In genomic region chrII:13780792-13781248, ce11 we compare ENCODE assay signal across 4 worm cellular contexts.
TF ChIP-seq lines count a peak whose summit lies in the region.

No protein-coding gene starts in this region.

TF ChIP-seq in whole organism, L1 larva, 84 proteins besides CTCF, POLR2A, EP300 and RAD21 (continued from another document):
- TF ChIP-seq isw-1 (GFP tag; IDR thresholded peaks at IDR 0.05; lab: Robert Waterston, UW) (no peak), nhr-76 (tag; optimal IDR thresholded peaks at IDR 0.05; lab: Kevin White, UChicago) (no peak), nhr-47 (tag; optimal IDR thresholded peaks at IDR 0.05; lab: Kevin White, UChicago) (no peak), nhr-12 (tag; optimal IDR thresholded peaks at IDR 0.05; lab: Kevin White, UChicago) (no peak), elt-2 (tag; optimal IDR thresholded peaks at IDR 0.05; lab: Kevin White, UChicago) (peak; percentile 54), elt-3 (tag; optimal IDR thresholded peaks at IDR 0.05; lab: Kevin White, UChicago) (no peak), unc-98 (GFP tag; IDR thresholded peaks at IDR 0.05; lab: Robert Waterston, UW) (no peak), aly-2 (tag; optimal IDR thresholded peaks at IDR 0.05; lab: Kevin White, UChicago) (no peak), snu-23 (GFP tag; optimal IDR thresholded peaks at IDR 0.05; lab: Kevin White, UChicago) (no peak), swsn-7 (tag; optimal IDR thresholded peaks at IDR 0.05; lab: Kevin White, UChicago) (no peak), irx-1 (tag; optimal IDR thresholded peaks at IDR 0.05; lab: Kevin White, UChicago) (no peak), lin-15B (tag; optimal IDR thresholded peaks at IDR 0.05; lab: Kevin White, UChicago) (no peak), nhr-20 (tag; optimal IDR thresholded peaks at IDR 0.05; lab: Kevin White, UChicago) (no peak), egl-13 (tag; optimal IDR thresholded peaks at IDR 0.05; lab: Kevin White, UChicago) (no peak), hlh-17 (GFP tag; optimal IDR thresholded peaks at IDR 0.05; lab: Kevin White, UChicago; ENCODE audit: borderline replicate concordance) (no peak), C04F5.9 (tag; optimal IDR thresholded peaks at IDR 0.05; lab: Kevin White, UChicago) (no peak), unc-62 (GFP tag; optimal IDR thresholded peaks at IDR 0.05; lab: Kevin White, UChicago) (no peak), lsy-2 (tag; optimal IDR thresholded peaks at IDR 0.05; lab: Kevin White, UChicago) (peak in 1 of 2 experiments; percentile 35), pax-3 (tag; optimal IDR thresholded peaks at IDR 0.05; lab: Kevin White, UChicago) (no peak)

TF ChIP-seq in whole organism, L2 larva, 48 proteins besides CTCF, POLR2A, EP300 and RAD21 (continued from another document):
- no peak for TF ChIP-seq nhr-23 (tag; optimal IDR thresholded peaks at IDR 0.05; lab: Kevin White, UChicago)
- no peak for TF ChIP-seq ztf-1 (GFP tag; conservative IDR thresholded peaks at IDR 0.05; lab: Robert Waterston, UW)
- TF ChIP-seq nhr-11 (tag; optimal IDR thresholded peaks at IDR 0.05; lab: Kevin White, UChicago) = no peak
- TF ChIP-seq Y55F3AM.14 (GFP tag; optimal IDR thresholded peaks at IDR 0.05; lab: Kevin White, UChicago) = no peak

TF ChIP-seq in whole organism, L4 larva, 104 proteins besides CTCF, POLR2A, EP300 and RAD21 (continued from another document):
- TF ChIP-seq nhr-28 (tag; optimal IDR thresholded peaks at IDR 0.05; lab: Kevin White, UChicago) (peak; percentile 65), aly-2 (tag; optimal IDR thresholded peaks at IDR 0.05; lab: Kevin White, UChicago) (no peak), nhr-41 (GFP tag; IDR thresholded peaks at IDR 0.05; lab: Robert Waterston, UW) (no peak), lin-29 (GFP tag; IDR thresholded peaks at IDR 0.05; lab: Robert Waterston, UW) (no peak), lin-38 (GFP tag; IDR thresholded peaks at IDR 0.05; lab: Robert Waterston, UW) (no peak), daf-12 (tag; optimal IDR thresholded peaks at IDR 0.05; lab: Kevin White, UChicago) (no peak), D1046.2 (GFP tag; IDR thresholded peaks at IDR 0.05; lab: Robert Waterston, UW) (no peak; the same call in 1 of the 2 replicates), egl-27 (tag; optimal IDR thresholded peaks at IDR 0.05; lab: Kevin White, UChicago) (no peak), gei-8 (GFP tag; optimal IDR thresholded peaks at IDR 0.05; lab: Kevin White, UChicago) (peak; percentile 57), hlh-11 (tag; optimal IDR thresholded peaks at IDR 0.05; lab: Kevin White, UChicago) (peak; percentile 59), pha-4 (GFP tag; IDR thresholded peaks at IDR 0.05; lab: Robert Waterston, UW) (peak; percentile 40; the same call in 1 of the 2 replicates), pha-4 (tag; optimal IDR thresholded peaks at IDR 0.05; lab: Kevin White, UChicago) (no peak), daf-16 (GFP tag; optimal IDR thresholded peaks at IDR 0.05; lab: Kevin White, UChicago) (peak in 1 of 2 experiments; percentile 58), daf-16 (tag; optimal IDR thresholded peaks at IDR 0.05; lab: Kevin White, UChicago) (peak; percentile 85), nhr-237 (tag; optimal IDR thresholded peaks at IDR 0.05; lab: Kevin White, UChicago) (no peak), lin-1 (GFP tag; IDR thresholded peaks at IDR 0.05; lab: Robert Waterston, UW) (0 out of 2 replicates have a peak, but pooled peaks have one; percentile 30), nhr-77 (tag; optimal IDR thresholded peaks at IDR 0.05; lab: Kevin White, UChicago) (peak; percentile 88), mes-2 (tag; optimal IDR thresholded peaks at IDR 0.05; lab: Kevin White, UChicago; ENCODE audit: poor library complexity, severe bottlenecking) (peak; percentile 29), nhr-102 (tag; optimal IDR thresholded peaks at IDR 0.05; lab: Kevin White, UChicago) (peak; percentile 82), spr-1 (tag; optimal IDR thresholded peaks at IDR 0.05; lab: Kevin White, UChicago) (no peak), hlh-30 (tag; optimal IDR thresholded peaks at IDR 0.05; lab: Kevin White, UChicago; ENCODE audit: insufficient read depth) (no peak), daf-19 (GFP tag; conservative IDR thresholded peaks at IDR 0.05; lab: Robert Waterston, UW) (peak; percentile 75; the same call in 1 of the 2 replicates), mxl-3 (GFP tag; optimal IDR thresholded peaks at IDR 0.05; lab: Kevin White, UChicago) (peak; percentile 61), mep-1 (tag; optimal IDR thresholded peaks at IDR 0.05; lab: Kevin White, UChicago) (peak; percentile 67), duxl-1 (tag; optimal IDR thresholded peaks at IDR 0.05; lab: Kevin White, UChicago; ENCODE audit: poor library complexity) (peak; percentile 18), T26A8.4 (GFP tag; IDR thresholded peaks at IDR 0.05; lab: Robert Waterston, UW) (0 out of 2 replicates have a peak, but pooled peaks have one; percentile 45), nhr-48 (tag; optimal IDR thresholded peaks at IDR 0.05; lab: Kevin White, UChicago) (peak; percentile 73), R02D3.7 (tag; optimal IDR thresholded peaks at IDR 0.05; lab: Kevin White, UChicago) (no peak), ceh-82 (tag; optimal IDR thresholded peaks at IDR 0.05; lab: Kevin White, UChicago) (no peak), dmd-6 (GFP tag; IDR thresholded peaks at IDR 0.05; lab: Robert Waterston, UW) (peak; percentile 54), dmd-8 (GFP tag; IDR thresholded peaks at IDR 0.05; lab: Robert Waterston, UW) (0 out of 2 replicates have a peak, but pooled peaks have one; percentile 43)

TF ChIP-seq in whole organism, young adult, 124 proteins besides CTCF, POLR2A, EP300 and RAD21 (continued from another document and continues in another):
- no peak for TF ChIP-seq nhr-120 (GFP tag; IDR thresholded peaks at IDR 0.05; lab: Robert Waterston, UW)
- no peak for TF ChIP-seq him-1 (tag; optimal IDR thresholded peaks at IDR 0.05; lab: Kevin White, UChicago)
- TF ChIP-seq F55B11.4 (tag; optimal IDR thresholded peaks at IDR 0.05; lab: Kevin White, UChicago; ENCODE audit: borderline replicate concordance, insufficient read depth) = no peak
- TF ChIP-seq bed-1 (GFP tag; IDR thresholded peaks at IDR 0.05; lab: Robert Waterston, UW) = no peak
- no peak for TF ChIP-seq nfya-1 (tag; optimal IDR thresholded peaks at IDR 0.05; lab: Kevin White, UChicago; ENCODE audit: borderline replicate concordance, insufficient read depth)
- no peak for TF ChIP-seq rcor-1 (GFP tag; IDR thresholded peaks at IDR 0.05; lab: Robert Waterston, UW)
- TF ChIP-seq atf-7 (tag; optimal IDR thresholded peaks at IDR 0.05; lab: Kevin White, UChicago) = peak; percentile 68
- no peak for TF ChIP-seq akir-1 (GFP tag; optimal IDR thresholded peaks at IDR 0.05; lab: Kevin White, UChicago)
- no peak for TF ChIP-seq egrh-3 (GFP tag; IDR thresholded peaks at IDR 0.05; lab: Robert Waterston, UW)
- no peak for TF ChIP-seq F57A8.1 (GFP tag; optimal IDR thresholded peaks at IDR 0.05; lab: Kevin White, UChicago)
- TF ChIP-seq nhr-90 (tag; optimal IDR thresholded peaks at IDR 0.05; lab: Kevin White, UChicago) = peak; percentile 68
- TF ChIP-seq bed-2 (GFP tag; IDR thresholded peaks at IDR 0.05; lab: Robert Waterston, UW) = no peak
- TF ChIP-seq repo-1 (tag; optimal IDR thresholded peaks at IDR 0.05; lab: Kevin White, UChicago) = peak; percentile 81
- TF ChIP-seq madf-10 (tag; optimal IDR thresholded peaks at IDR 0.05; lab: Kevin White, UChicago) = peak; percentile 46
- no peak for TF ChIP-seq dpff-1 (tag; optimal IDR thresholded peaks at IDR 0.05; lab: Kevin White, UChicago)
- peak; percentile 82 for TF ChIP-seq tbp1 (GFP tag; optimal IDR thresholded peaks at IDR 0.05; lab: Kevin White, UChicago)
- TF ChIP-seq ztf-3 (GFP tag; optimal IDR thresholded peaks at IDR 0.05; lab: Kevin White, UChicago) = peak; percentile 11
- TF ChIP-seq hrde-1 (tag; optimal IDR thresholded peaks at IDR 0.05; lab: Kevin White, UChicago; ENCODE audit: borderline replicate concordance) = no peak
- TF ChIP-seq tlf-1 (GFP tag; optimal IDR thresholded peaks at IDR 0.05; lab: Kevin White, UChicago) = no peak
- TF ChIP-seq K11D2.4 (GFP tag; IDR thresholded peaks at IDR 0.05; lab: Robert Waterston, UW) = no peak
- no peak for TF ChIP-seq nhr-27 (tag; optimal IDR thresholded peaks at IDR 0.05; lab: Kevin White, UChicago)
- no peak for TF ChIP-seq pbrm-1 (GFP tag; IDR thresholded peaks at IDR 0.05; lab: Robert Waterston, UW)
- TF ChIP-seq mxl-1 (tag; optimal IDR thresholded peaks at IDR 0.05; lab: Kevin White, UChicago) = no peak
- TF ChIP-seq aptf-3 (GFP tag; IDR thresholded peaks at IDR 0.05; lab: Robert Waterston, UW) = no peak
- no peak for TF ChIP-seq xnd-1 (tag; optimal IDR thresholded peaks at IDR 0.05; lab: Kevin White, UChicago)
- no peak for TF ChIP-seq lin-40 (tag; optimal IDR thresholded peaks at IDR 0.05; lab: Kevin White, UChicago)
- no peak for TF ChIP-seq egl-44 (GFP tag; IDR thresholded peaks at IDR 0.05; lab: Robert Waterston, UW)
- no peak for TF ChIP-seq egl-18 (GFP tag; IDR thresholded peaks at IDR 0.05; lab: Robert Waterston, UW)
- TF ChIP-seq zim-3 (tag; optimal IDR thresholded peaks at IDR 0.05; lab: Kevin White, UChicago) = no peak
- TF ChIP-seq lin-35 (GFP tag; optimal IDR thresholded peaks at IDR 0.05; lab: Kevin White, UChicago) = no peak
- TF ChIP-seq B0261.1 (tag; optimal IDR thresholded peaks at IDR 0.05; lab: Kevin White, UChicago) = peak; percentile 66
- TF ChIP-seq hlh-26 (GFP tag; conservative IDR thresholded peaks at IDR 0.05; lab: Robert Waterston, UW) = no peak
- TF ChIP-seq nhr-179 (tag; optimal IDR thresholded peaks at IDR 0.05; lab: Kevin White, UChicago) = peak; percentile 61
- no peak for TF ChIP-seq mel-28 (tag; optimal IDR thresholded peaks at IDR 0.05; lab: Kevin White, UChicago; ENCODE audit: borderline replicate concordance)
- no peak for TF ChIP-seq madf-8 (GFP tag; conservative IDR thresholded peaks at IDR 0.05; lab: Robert Waterston, UW)
- TF ChIP-seq cebp-2 (GFP tag; IDR thresholded peaks at IDR 0.05; lab: Robert Waterston, UW) = no peak
- TF ChIP-seq attf-3 (GFP tag; conservative IDR thresholded peaks at IDR 0.05; lab: Robert Waterston, UW) = no peak
- TF ChIP-seq Y53G8AR.9 (GFP tag; conservative IDR thresholded peaks at IDR 0.05; lab: Robert Waterston, UW) = peak; percentile 24; the same call in 1 of the 2 replicates
- peak; percentile 83 for TF ChIP-seq ZK185.1 (tag; optimal IDR thresholded peaks at IDR 0.05; lab: Kevin White, UChicago; ENCODE audit: poor library complexity, severe bottlenecking)
- TF ChIP-seq snpc-1.1 (tag; optimal IDR thresholded peaks at IDR 0.05; lab: Kevin White, UChicago; ENCODE audit: insufficient read depth) = no peak
- TF ChIP-seq lag-1 (GFP tag; IDR thresholded peaks at IDR 0.05; lab: Robert Waterston, UW) = no peak
- TF ChIP-seq tbx-9 (tag; optimal IDR thresholded peaks at IDR 0.05; lab: Kevin White, UChicago; ENCODE audit: borderline replicate concordance) = no peak
- no peak for TF ChIP-seq ccch-3 (GFP tag; optimal IDR thresholded peaks at IDR 0.05; lab: Kevin White, UChicago)
- TF ChIP-seq efl-1 (GFP tag; optimal IDR thresholded peaks at IDR 0.05; lab: Kevin White, UChicago) = no peak
- TF ChIP-seq sptf-2 (GFP tag; optimal IDR thresholded peaks at IDR 0.05; lab: Kevin White, UChicago) = no peak
- no peak for TF ChIP-seq somi-1 (GFP tag; optimal IDR thresholded peaks at IDR 0.05; lab: Kevin White, UChicago)
- 0 out of 2 replicates have a peak, but pooled peaks have one; percentile 5 for TF ChIP-seq hmg-1.2 (GFP tag; IDR thresholded peaks at IDR 0.05; lab: Robert Waterston, UW)
- TF ChIP-seq cebp-1 (GFP tag; IDR thresholded peaks at IDR 0.05; lab: Robert Waterston, UW) = no peak
- no peak for TF ChIP-seq cebp-1 (tag; optimal IDR thresholded peaks at IDR 0.05; lab: Kevin White, UChicago)
- TF ChIP-seq lsy-27 (tag; optimal IDR thresholded peaks at IDR 0.05; lab: Kevin White, UChicago; ENCODE audit: borderline replicate concordance, insufficient read depth) = no peak
- no peak for TF ChIP-seq ztf-28 (GFP tag; IDR thresholded peaks at IDR 0.05; lab: Robert Waterston, UW)
- TF ChIP-seq mes-4 (tag; optimal IDR thresholded peaks at IDR 0.05; lab: Kevin White, UChicago) = no peak
- TF ChIP-seq sea-2 (GFP tag; IDR thresholded peaks at IDR 0.05; lab: Robert Waterston, UW) = no peak
- peak; percentile 22 for TF ChIP-seq die-1 (tag; optimal IDR thresholded peaks at IDR 0.05; lab: Kevin White, UChicago)
- TF ChIP-seq ceh-100 (GFP tag; IDR thresholded peaks at IDR 0.05; lab: Robert Waterston, UW) = no peak
- no peak for TF ChIP-seq ceh-58 (GFP tag; IDR thresholded peaks at IDR 0.05; lab: Robert Waterston, UW)
- no peak for TF ChIP-seq unc-130 (GFP tag; optimal IDR thresholded peaks at IDR 0.05; lab: Kevin White, UChicago)
- TF ChIP-seq nhr-80 (tag; optimal IDR thresholded peaks at IDR 0.05; lab: Kevin White, UChicago) = peak; percentile 95
- no peak for TF ChIP-seq lin-26 (GFP tag; IDR thresholded peaks at IDR 0.05; lab: Robert Waterston, UW)
- no peak for TF ChIP-seq ztf-6 (GFP tag; IDR thresholded peaks at IDR 0.05; lab: Robert Waterston, UW)
- no peak for TF ChIP-seq B0019.2 (GFP tag; conservative IDR thresholded peaks at IDR 0.05; lab: Robert Waterston, UW)
- TF ChIP-seq F39B2.1 (GFP tag; IDR thresholded peaks at IDR 0.05; lab: Robert Waterston, UW) = no peak
- TF ChIP-seq nfyb-1 (GFP tag; IDR thresholded peaks at IDR 0.05; lab: Robert Waterston, UW) = 0 out of 2 replicates have a peak, but pooled peaks have one; percentile 49
- no peak for TF ChIP-seq ztf-22 (GFP tag; optimal IDR thresholded peaks at IDR 0.05; lab: Kevin White, UChicago)
- no peak for TF ChIP-seq C06A6.2 (GFP tag; conservative IDR thresholded peaks at IDR 0.05; lab: Robert Waterston, UW)
- TF ChIP-seq hsf-1 (GFP tag; IDR thresholded peaks at IDR 0.05; lab: Robert Waterston, UW) = no peak
- TF ChIP-seq Y67H2A.10 (GFP tag; conservative IDR thresholded peaks at IDR 0.05; lab: Robert Waterston, UW) = no peak
- no peak for TF ChIP-seq athp-1 (tag; optimal IDR thresholded peaks at IDR 0.05; lab: Kevin White, UChicago)
- TF ChIP-seq rec-8 (tag; optimal IDR thresholded peaks at IDR 0.05; lab: Kevin White, UChicago) = peak in 1 of 2 experiments; percentile 18
- no peak for TF ChIP-seq B0035.1 (tag; optimal IDR thresholded peaks at IDR 0.05; lab: Kevin White, UChicago)
- no peak for TF ChIP-seq F49E8.2 (tag; optimal IDR thresholded peaks at IDR 0.05; lab: Kevin White, UChicago; ENCODE audit: insufficient read depth)
- TF ChIP-seq zfh-2 (GFP tag; conservative IDR thresholded peaks at IDR 0.05; lab: Robert Waterston, UW) = no peak
- no peak for TF ChIP-seq hlh-12 (tag; optimal IDR thresholded peaks at IDR 0.05; lab: Kevin White, UChicago)
- TF ChIP-seq attf-6 (GFP tag; IDR thresholded peaks at IDR 0.05; lab: Robert Waterston, UW) = no peak
- TF ChIP-seq Y53F4B.3 (GFP tag; IDR thresholded peaks at IDR 0.05; lab: Robert Waterston, UW) = no peak
- no peak for TF ChIP-seq T07F8.4 (tag; optimal IDR thresholded peaks at IDR 0.05; lab: Kevin White, UChicago)
- TF ChIP-seq ceh-40 (GFP tag; IDR thresholded peaks at IDR 0.05; lab: Robert Waterston, UW) = no peak
- TF ChIP-seq F37B4.10 (GFP tag; IDR thresholded peaks at IDR 0.05; lab: Robert Waterston, UW) = no peak
- TF ChIP-seq D2030.7 (GFP tag; IDR thresholded peaks at IDR 0.05; lab: Robert Waterston, UW) = no peak
- no peak for TF ChIP-seq ama-1 (optimal IDR thresholded peaks at IDR 0.05; lab: Kevin White, UChicago)
- TF ChIP-seq ama-1 (GFP tag; optimal IDR thresholded peaks at IDR 0.05; lab: Kevin White, UChicago) = no peak
- TF ChIP-seq nfya-2 (GFP tag; IDR thresholded peaks at IDR 0.05; lab: Robert Waterston, UW) = no peak
- no peak for TF ChIP-seq F33H1.4 (GFP tag; IDR thresholded peaks at IDR 0.05; lab: Robert Waterston, UW)
- TF ChIP-seq ztf-18 (tag; optimal IDR thresholded peaks at IDR 0.05; lab: Kevin White, UChicago) = no peak
- TF ChIP-seq ceh-91 (GFP tag; IDR thresholded peaks at IDR 0.05; lab: Robert Waterston, UW) = no peak
- no peak for TF ChIP-seq dpl-1 (GFP tag; optimal IDR thresholded peaks at IDR 0.05; lab: Kevin White, UChicago)
